Worm (Caenorhabditis elegans): ENCODE measurements around the gene pax-3.

ce11 chrII:10155106-10155505, 8.7 kb downstream of the pax-3 start, which contains the start of gene nlp-63:
- TF ChIP-seq mxl-2 (GFP tag; conservative IDR thresholded peaks at IDR 0.05): no peak
- no peak for TF ChIP-seq unc-130 (GFP tag; optimal IDR thresholded peaks at IDR 0.05)
- no peak for TF ChIP-seq hif-1 (tag; optimal IDR thresholded peaks at IDR 0.05)
- no peak for TF ChIP-seq nhr-28 (tag; optimal IDR thresholded peaks at IDR 0.05)
- no peak for TF ChIP-seq zag-1 (tag; optimal IDR thresholded peaks at IDR 0.05)
- TF ChIP-seq skn-1 (tag; optimal IDR thresholded peaks at IDR 0.05): no peak
- TF ChIP-seq nhr-76 (tag; optimal IDR thresholded peaks at IDR 0.05): no peak
- no peak for TF ChIP-seq nhr-77 (tag; optimal IDR thresholded peaks at IDR 0.05)
- no peak for TF ChIP-seq zip-11 (GFP tag; IDR thresholded peaks at IDR 0.05)
- no peak for TF ChIP-seq dmd-6 (GFP tag; IDR thresholded peaks at IDR 0.05)
- no peak for TF ChIP-seq ceh-82 (tag; optimal IDR thresholded peaks at IDR 0.05)

All from whole organism, L4 larva.